Worm (Caenorhabditis elegans) whole organism, L1 larva: ENCODE data around the gene lin-48.

Experiments used
- C16A3.4 ChIP-seq: fragments of 150-350 bp; optimal IDR thresholded peaks from 2 replicates; lab custom pipeline; 2014; ENCODE audit warnings: missing biosample characterization, missing genetic modification characterization
- F16B12.6 ChIP-seq: fragments of 150-350 bp; optimal IDR thresholded peaks from 2 replicates; lab custom pipeline; 2014; ENCODE audit warnings: missing biosample characterization, missing genetic modification characterization
- aha-1 ChIP-seq: fragments of 150-350 bp; optimal IDR thresholded peaks from 2 replicates; lab custom pipeline; 2014; ENCODE audit warnings: missing biosample characterization, missing genetic modification characterization
- aly-2 ChIP-seq: fragments of 150-350 bp; optimal IDR thresholded peaks from 2 replicates; lab custom pipeline; 2014; ENCODE audit warnings: missing biosample characterization, missing genetic modification characterization
- blmp-1 ChIP-seq: fragments of 150-350 bp; optimal IDR thresholded peaks from 2 replicates; lab custom pipeline; 2014; ENCODE audit warnings: missing biosample characterization, missing genetic modification characterization
- ceh-63 ChIP-seq: fragments of 200-800 bp; sonication (Bioruptor generic); optimal IDR thresholded peaks from 2 replicates; lab custom pipeline; 2018; ENCODE audit warnings: mild to moderate bottlenecking, missing genetic modification characterization, missing compliant biosample characterization
- ceh-8 ChIP-seq: fragments of 200-800 bp; sonication (Bioruptor generic); optimal IDR thresholded peaks from 2 replicates; lab custom pipeline; 2018; ENCODE audit warnings: mild to moderate bottlenecking, missing genetic modification characterization, moderate library complexity, missing compliant biosample characterization
- ceh-90 ChIP-seq: sonication (generic microtip); optimal IDR thresholded peaks from 2 replicates; lab custom pipeline; 2016; ENCODE audit warnings: missing genetic modification characterization, missing compliant biosample characterization
- ces-1 ChIP-seq: fragments of 150-350 bp; optimal IDR thresholded peaks from 2 replicates; lab custom pipeline; 2014; ENCODE audit warnings: missing biosample characterization, missing genetic modification reagents, missing genetic modification characterization
- dpl-1 ChIP-seq, 3 experiments: fragments of 150-350 bp in 2 of 3; sonication (generic microtip) in 1 of 3; optimal IDR thresholded peaks; 2 replicates each; lab custom pipeline; 2014 to 2017; ENCODE audit warnings: missing biosample characterization in 3 of 3, missing genetic modification characterization in 3 of 3, missing genetic modification reagents in 3 of 3
- efl-1 ChIP-seq, 4 experiments: fragments of 150-350 bp; optimal IDR thresholded peaks in 3 of 4; peaks in 1 of 4; 1 replicate in 1 of 4; 2 replicates in 3 of 4; lab custom pipeline; 2014; ENCODE audit warnings: missing biosample characterization in 2 of 4, missing genetic modification characterization in 2 of 4, missing genetic modification reagents in 2 of 4
- egl-13 ChIP-seq: sonication (generic microtip); optimal IDR thresholded peaks from 2 replicates; lab custom pipeline; 2016; ENCODE audit warnings: missing genotype, missing genetic modification reagents, missing genetic modification characterization, missing compliant biosample characterization
- elt-2 ChIP-seq: sonication (generic microtip); optimal IDR thresholded peaks from 2 replicates; lab custom pipeline; 2016; ENCODE audit warnings: missing genetic modification characterization, mild to moderate bottlenecking, inconsistent platforms, missing compliant biosample characterization, missing genetic modification reagents
- elt-3 ChIP-seq, 6 experiments: fragments of 150-350 bp in 1 of 6; sonication (generic microtip); optimal IDR thresholded peaks; 2 replicates each; lab custom pipeline; 2017 to 2018; ENCODE audit warnings: missing biosample characterization in 6 of 6, missing genetic modification characterization in 6 of 6, inconsistent platforms in 1 of 6
- ets-5 ChIP-seq: fragments of 200-800 bp; sonication (Bioruptor generic); IDR thresholded peaks from 2 replicates; pipeline ENCODE4 v1.3.6; 2022; ENCODE audit warnings: missing genetic modification characterization, missing compliant biosample characterization
- fkh-4 ChIP-seq: sonication (generic microtip); optimal IDR thresholded peaks from 2 replicates; lab custom pipeline; 2016; ENCODE audit warnings: missing compliant biosample characterization, missing genetic modification characterization, borderline replicate concordance
- fkh-8 ChIP-seq: sonication (generic microtip); optimal IDR thresholded peaks from 2 replicates; lab custom pipeline; 2016; ENCODE audit warnings: mild to moderate bottlenecking, missing genetic modification characterization, missing compliant biosample characterization
- grh-1 ChIP-seq: fragments of 200-800 bp; sonication (Bioruptor generic); IDR thresholded peaks from 2 replicates; pipeline ENCODE4 v1.3.6; 2022; ENCODE audit warnings: missing genetic modification reagents, missing genetic modification characterization, missing compliant biosample characterization
- hlh-17 ChIP-seq: fragments of 200-800 bp; sonication (Bioruptor generic); optimal IDR thresholded peaks from 2 replicates; lab custom pipeline; 2018; ENCODE audit warnings: missing genetic modification characterization, mild to moderate bottlenecking, missing compliant biosample characterization, moderate library complexity, borderline replicate concordance
- hpl-2 ChIP-seq: fragments of 150-350 bp; optimal IDR thresholded peaks from 2 replicates; lab custom pipeline; 2014; ENCODE audit warnings: missing biosample characterization, missing genetic modification reagents, missing genetic modification characterization
- irx-1 ChIP-seq: sonication (generic microtip); optimal IDR thresholded peaks from 2 replicates; lab custom pipeline; 2016; ENCODE audit warnings: missing genetic modification characterization, missing compliant biosample characterization
- isw-1 ChIP-seq: fragments of 200-800 bp; sonication (Bioruptor generic); IDR thresholded peaks from 2 replicates; pipeline ENCODE4 v1.3.6; 2022; ENCODE audit warnings: missing genetic modification characterization, missing compliant biosample characterization
- lin-15B ChIP-seq: fragments of 150-350 bp; sonication (generic microtip); optimal IDR thresholded peaks from 3 replicates; lab custom pipeline; 2014; ENCODE audit warnings: missing biosample characterization, missing genetic modification characterization
- lin-35 ChIP-seq, 2 experiments: fragments of 150-350 bp; optimal IDR thresholded peaks; 2 replicates each; lab custom pipeline; 2014; ENCODE audit warnings: missing biosample characterization in 2 of 2, missing genetic modification characterization in 2 of 2, missing genetic modification reagents in 2 of 2
- lir-3 ChIP-seq: sonication (generic microtip); optimal IDR thresholded peaks from 2 replicates; lab custom pipeline; 2016; ENCODE audit warnings: mild to moderate bottlenecking, missing genetic modification characterization, moderate library complexity, missing compliant biosample characterization; ENCODE audit not compliant: poor library complexity
- lsy-2 ChIP-seq, 2 experiments: fragments of 150-350 bp; optimal IDR thresholded peaks; 2 replicates each; lab custom pipeline; 2014; ENCODE audit warnings: missing biosample characterization in 2 of 2, missing genetic modification characterization in 2 of 2
- mab-9 ChIP-seq: fragments of 200-800 bp; sonication (Bioruptor generic); IDR thresholded peaks from 2 replicates; pipeline ENCODE4 v1.3.6; 2022; ENCODE audit warnings: missing genetic modification reagents, missing genetic modification characterization, missing compliant biosample characterization
- mep-1 ChIP-seq: fragments of 150-350 bp; optimal IDR thresholded peaks from 2 replicates; lab custom pipeline; 2014; ENCODE audit warnings: missing biosample characterization, missing genetic modification characterization
- nhr-11 ChIP-seq: fragments of 150-350 bp; optimal IDR thresholded peaks from 2 replicates; lab custom pipeline; 2014; ENCODE audit warnings: missing biosample characterization, missing genetic modification characterization
- nhr-12 ChIP-seq: sonication (generic microtip); optimal IDR thresholded peaks from 2 replicates; lab custom pipeline; 2017; ENCODE audit warnings: missing biosample characterization, missing genetic modification characterization
- nhr-19 ChIP-seq: fragments of 200-800 bp; sonication (Bioruptor generic); conservative IDR thresholded peaks from 2 replicates; pipeline ENCODE4 v1.3.6; 2022; ENCODE audit warnings: missing genetic modification characterization, missing compliant biosample characterization
- nhr-20 ChIP-seq: sonication (generic microtip); optimal IDR thresholded peaks from 2 replicates; lab custom pipeline; 2016; ENCODE audit warnings: mild to moderate bottlenecking, missing genetic modification characterization, missing compliant biosample characterization
- nhr-237 ChIP-seq: fragments of 150-350 bp; optimal IDR thresholded peaks from 2 replicates; lab custom pipeline; 2014; ENCODE audit warnings: missing biosample characterization, missing genetic modification characterization
- nhr-47 ChIP-seq: sonication (generic microtip); optimal IDR thresholded peaks from 2 replicates; lab custom pipeline; 2016; ENCODE audit warnings: mild to moderate bottlenecking, missing genetic modification characterization, moderate library complexity, missing compliant biosample characterization
- nhr-71 ChIP-seq: sonication (generic microtip); optimal IDR thresholded peaks from 2 replicates; lab custom pipeline; 2016; ENCODE audit warnings: mild to moderate bottlenecking, missing genetic modification characterization, moderate library complexity, missing compliant biosample characterization
- nhr-76 ChIP-seq: sonication (generic microtip); optimal IDR thresholded peaks from 2 replicates; lab custom pipeline; 2017; ENCODE audit warnings: missing biosample characterization, missing genetic modification characterization
- nhr-77 ChIP-seq: fragments of 150-350 bp; optimal IDR thresholded peaks from 2 replicates; lab custom pipeline; 2014; ENCODE audit warnings: missing biosample characterization, missing genetic modification characterization
- nhr-85 ChIP-seq: sonication (generic microtip); peaks from one replicate; lab custom pipeline; 2016; ENCODE audit warnings: missing genetic modification characterization, inconsistent platforms, missing compliant biosample characterization
- pqm-1 ChIP-seq: sonication (generic microtip); optimal IDR thresholded peaks from 3 replicates; lab custom pipeline; 2017; ENCODE audit warnings: missing biosample characterization, missing genetic modification characterization
- snpc-4 ChIP-seq: fragments of 150-350 bp; optimal IDR thresholded peaks from 2 replicates; lab custom pipeline; 2014; ENCODE audit warnings: missing biosample characterization, missing genetic modification characterization
- snu-23 ChIP-seq: sonication (generic microtip); optimal IDR thresholded peaks from 2 replicates; lab custom pipeline; 2016; ENCODE audit warnings: missing genetic modification characterization, missing compliant biosample characterization
- sptf-1 ChIP-seq: fragments of 150-350 bp; optimal IDR thresholded peaks from 2 replicates; lab custom pipeline; 2014; ENCODE audit warnings: missing biosample characterization, missing genetic modification characterization
- sup-37 ChIP-seq: fragments of 200-800 bp; sonication (Bioruptor generic); optimal IDR thresholded peaks from 2 replicates; lab custom pipeline; 2018; ENCODE audit warnings: mild to moderate bottlenecking, missing genetic modification characterization, missing compliant biosample characterization
- unc-86 ChIP-seq: sonication (generic microtip); optimal IDR thresholded peaks from 2 replicates; lab custom pipeline; 2016; ENCODE audit warnings: missing genetic modification characterization, missing compliant biosample characterization
- unc-98 ChIP-seq: fragments of 200-800 bp; sonication (Bioruptor generic); IDR thresholded peaks from 2 replicates; pipeline ENCODE4 v1.3.6; 2022; ENCODE audit warnings: missing genetic modification characterization, missing compliant biosample characterization
- zip-4 ChIP-seq: fragments of 200-800 bp; sonication (Bioruptor generic); optimal IDR thresholded peaks from 2 replicates; lab custom pipeline; 2018; ENCODE audit warnings: mild to moderate bottlenecking, missing genetic modification characterization, moderate library complexity, missing compliant biosample characterization
- ztf-11 ChIP-seq, 2 experiments: sonication (generic microtip); optimal IDR thresholded peaks; 2 replicates each; lab custom pipeline; 2016 to 2017; ENCODE audit warnings: missing genetic modification characterization in 2 of 2, missing biosample characterization in 1 of 2, missing compliant biosample characterization in 1 of 2
- ztf-4 ChIP-seq: fragments of 150-350 bp; optimal IDR thresholded peaks from 2 replicates; lab custom pipeline; 2014; ENCODE audit warnings: missing biosample characterization, missing genetic modification characterization

The lin-48 gene

ce11 chrIII:3765460-3765859, 20.2 kb downstream of the lin-48 start, which contains the start of gene C44F1.1:
C44F1.1 (minus strand) TSS chrIII:3765560.
- TF ChIP-seq nhr-19 (GFP tag; lab: Robert Waterston, UW), result no peak
- TF ChIP-seq ceh-90, result no peak
- TF ChIP-seq nhr-237 (tag; lab: Kevin White, UChicago), result no peak
- TF ChIP-seq zip-4 (GFP tag; lab: Kevin White, UChicago), result no peak
- no peak for TF ChIP-seq nhr-12
- TF ChIP-seq lin-15B (tag; lab: Kevin White, UChicago), result no peak
- TF ChIP-seq mep-1 (tag; lab: Kevin White, UChicago), result no peak
- TF ChIP-seq pqm-1 (tag; lab: Kevin White, UChicago), result no peak
- no peak for TF ChIP-seq elt-3 (tag; optimal IDR thresholded peaks at IDR 0.05; lab: Kevin White, UChicago)
- TF ChIP-seq fkh-8, result peak; percentile 14
- no peak for TF ChIP-seq dpl-1 (GFP tag; optimal IDR thresholded peaks at IDR 0.05; lab: Kevin White, UChicago)
- no peak for TF ChIP-seq nhr-85 (tag; lab: Kevin White, UChicago)
- TF ChIP-seq hpl-2 (GFP tag; lab: Kevin White, UChicago), result no peak
- no peak for TF ChIP-seq aha-1
- no peak for TF ChIP-seq nhr-20 (tag; lab: Kevin White, UChicago)
- TF ChIP-seq elt-2 (tag; lab: Kevin White, UChicago), result no peak
- no peak for TF ChIP-seq snu-23 (GFP tag; lab: Kevin White, UChicago)
- TF ChIP-seq lin-35 (GFP tag; optimal IDR thresholded peaks at IDR 0.05; lab: Kevin White, UChicago), result no peak
- TF ChIP-seq blmp-1 (tag; lab: Kevin White, UChicago), result no peak
- no peak for TF ChIP-seq F16B12.6
- TF ChIP-seq ceh-8 (GFP tag; lab: Kevin White, UChicago), result peak; percentile 88
- TF ChIP-seq nhr-71, result peak; percentile 33
- TF ChIP-seq ceh-63 (GFP tag; lab: Kevin White, UChicago), result no peak
- TF ChIP-seq grh-1 (GFP tag; lab: Robert Waterston, UW), result no peak
- TF ChIP-seq lsy-2 (tag; optimal IDR thresholded peaks at IDR 0.05; lab: Kevin White, UChicago), result no peak

DNA sequence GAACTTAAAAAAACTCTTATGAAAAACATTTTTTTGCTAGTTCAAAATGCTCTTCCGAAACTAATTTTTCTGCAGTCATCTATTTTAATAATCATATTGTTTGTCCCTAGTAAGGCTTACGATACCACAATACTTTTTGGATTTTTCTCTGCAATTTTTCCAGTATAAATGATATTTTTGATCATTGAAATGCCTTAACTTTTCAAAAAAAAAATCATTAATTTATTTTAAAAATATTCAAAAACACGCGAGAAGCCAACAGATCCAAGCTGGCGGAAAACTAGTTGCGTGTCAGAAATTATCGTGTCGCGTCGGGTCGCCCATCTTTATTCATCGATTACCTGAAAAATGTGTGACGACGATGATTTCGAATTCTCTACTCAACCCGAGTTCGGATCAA, 23.0 kb downstream of the lin-48 start, which contains the start of gene gmeb-3:
gmeb-3 (plus strand) TSS at position 301 of the 400 bp plus-strand sequence.
- TF ChIP-seq lir-3 (no peak), mab-9 (GFP tag; lab: Robert Waterston, UW) (no peak), aly-2 (tag; lab: Kevin White, UChicago) (no peak), blmp-1 (tag; lab: Kevin White, UChicago) (no peak), elt-2 (tag; lab: Kevin White, UChicago) (no peak), lsy-2 (tag; optimal IDR thresholded peaks at IDR 0.05; lab: Kevin White, UChicago) (no peak), ztf-4 (tag; lab: Kevin White, UChicago) (no peak), efl-1 (optimal IDR thresholded peaks at IDR 0.05; lab: Kevin White, UChicago) (no peak), efl-1 (GFP tag; optimal IDR thresholded peaks at IDR 0.05 in 1 of 2; lab: Kevin White, UChicago) (no peak), ets-5 (GFP tag; lab: Robert Waterston, UW) (no peak), zip-4 (GFP tag; lab: Kevin White, UChicago) (no peak), pqm-1 (tag; lab: Kevin White, UChicago) (no peak), nhr-11 (no peak), aha-1 (no peak), sup-37 (GFP tag; lab: Kevin White, UChicago) (no peak), nhr-77 (no peak)

DNA sequence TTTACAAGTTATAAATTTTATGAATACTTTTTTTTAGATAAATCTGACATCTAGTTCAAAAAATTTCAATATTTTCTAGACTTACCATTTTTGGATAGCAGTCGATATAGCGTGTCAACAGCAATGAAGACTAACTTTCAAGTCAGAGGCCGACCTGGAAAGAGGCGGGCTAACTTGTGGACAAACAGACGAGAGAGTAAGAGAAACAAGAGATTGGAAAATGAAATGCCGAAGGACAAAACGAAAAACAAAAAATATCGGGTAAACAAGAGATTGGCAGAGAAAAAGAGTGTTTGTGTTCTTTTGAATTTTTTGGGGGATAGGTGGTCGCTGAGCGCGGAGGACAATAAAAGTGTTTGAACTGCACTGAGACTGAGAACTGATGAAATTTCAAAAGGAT, 27.9 kb downstream of the lin-48 start, which contains the start of gene lec-4:
lec-4 (minus strand) TSS at position 154 of the 400 bp plus-strand sequence.
- no peak for TF ChIP-seq fkh-4 (tag; lab: Kevin White, UChicago)
- TF ChIP-seq isw-1, result no peak
- peak; percentile 42 for TF ChIP-seq nhr-47 (tag; lab: Kevin White, UChicago)
- no peak for TF ChIP-seq nhr-12
- TF ChIP-seq ceh-63 (GFP tag; lab: Kevin White, UChicago), result no peak
- TF ChIP-seq C16A3.4 (tag; lab: Kevin White, UChicago), result peak; percentile 47
- no peak for TF ChIP-seq nhr-76 (tag; lab: Kevin White, UChicago)
- peak; percentile 27 to 48 for TF ChIP-seq efl-1 (optimal IDR thresholded peaks at IDR 0.05; lab: Kevin White, UChicago)
- peak in 1 of 2 experiments; percentile 25 for TF ChIP-seq efl-1 (GFP tag; optimal IDR thresholded peaks at IDR 0.05 in 1 of 2; lab: Kevin White, UChicago)
- TF ChIP-seq snpc-4 (tag; lab: Kevin White, UChicago), result peak; percentile 0
- no peak for TF ChIP-seq zip-4 (GFP tag; lab: Kevin White, UChicago)
- no peak for TF ChIP-seq sptf-1 (tag; lab: Kevin White, UChicago)
- peak; percentile 47 for TF ChIP-seq nhr-71
- no peak for TF ChIP-seq ceh-90
- no peak for TF ChIP-seq unc-86 (tag; lab: Kevin White, UChicago)
- TF ChIP-seq hlh-17 (GFP tag; lab: Kevin White, UChicago), result no peak
- TF ChIP-seq elt-3 (tag; optimal IDR thresholded peaks at IDR 0.05; lab: Kevin White, UChicago), result peak in 2 of 6 experiments; percentile 5 to 25
- TF ChIP-seq ces-1 (GFP tag; lab: Kevin White, UChicago), result no peak
- no peak for TF ChIP-seq ceh-8 (GFP tag; lab: Kevin White, UChicago)
- no peak for TF ChIP-seq irx-1 (tag; lab: Kevin White, UChicago)
- no peak for TF ChIP-seq unc-98 (GFP tag; lab: Robert Waterston, UW)
- TF ChIP-seq ztf-11 (tag; optimal IDR thresholded peaks at IDR 0.05; lab: Kevin White, UChicago), result no peak
- no peak for TF ChIP-seq egl-13 (tag; lab: Kevin White, UChicago)
